Fruit fly (Drosophila melanogaster) whole organism, larva: Measurements from ENCODE around the gene CG15743.

Experiments used
- noc ChIP-seq: fragments of 200-800 bp; sonication (Bioruptor generic); optimal IDR thresholded peaks from 3 replicates; lab custom pipeline; 2019; ENCODE audit warnings: missing biosample characterization, mild to moderate bottlenecking, missing genetic modification characterization, moderate library complexity

CG15743 gene

dm6 chrX:13285001-13285748 is at the start of gene CG15743, which contains the start of gene HDAC4:
CG15743 (plus strand) TSS chrX:13285707.
HDAC4 (minus strand) TSS chrX:13285632.
- TF ChIP-seq noc: no peak

- no peak for TF ChIP-seq noc
These were observed 48.8 kb upstream of the CG15743 start, which contains the start of gene CG32639 for dm6 chrX:13236516-13237245. CG32639 (minus strand) TSS chrX:13236566.

- no peak for TF ChIP-seq noc
These were observed 47.1 kb upstream of the CG15743 start for dm6 chrX:13238294-13238917.

dm6 chrX:13240812-13241211 is 44.7 kb upstream of the CG15743 start:
- TF ChIP-seq noc: no peak

dm6 chrX:13243726-13244323 is 41.7 kb upstream of the CG15743 start:
- no peak for TF ChIP-seq noc

- no peak for TF ChIP-seq noc
These were observed 41.0 kb upstream of the CG15743 start for dm6 chrX:13244462-13244861.

- TF ChIP-seq noc: no peak
These were observed 39.7 kb upstream of the CG15743 start for dm6 chrX:13245767-13246166.

- TF ChIP-seq noc: no peak
These were observed 37.7 kb upstream of the CG15743 start for dm6 chrX:13247789-13248188.

- TF ChIP-seq noc: no peak
These were observed 37.0 kb upstream of the CG15743 start for dm6 chrX:13248515-13248914.

dm6 chrX:13249732-13250395 is 35.6 kb upstream of the CG15743 start:
- TF ChIP-seq noc: no peak

- peak; percentile 86 for TF ChIP-seq noc
These were observed 34.2 kb upstream of the CG15743 start for dm6 chrX:13251310-13251709.

dm6 chrX:13253062-13253724 is 32.3 kb upstream of the CG15743 start:
- TF ChIP-seq noc: peak; percentile 1

- TF ChIP-seq noc: no peak
These were observed 31.1 kb upstream of the CG15743 start for dm6 chrX:13254442-13254841.

dm6 chrX:13256967-13257366 is 28.5 kb upstream of the CG15743 start:
- no peak for TF ChIP-seq noc

dm6 chrX:13258048-13258756 is 27.3 kb upstream of the CG15743 start, which contains the start of the genes mew and CG15742:
mew (minus strand) TSS chrX:13258490.
CG15742 (minus strand) TSS chrX:13258495.
- TF ChIP-seq noc: no peak
